Worm (Caenorhabditis elegans): Measurements from ENCODE around the gene srx-105.
A peak's percentile ranks its signal among the peaks of the same experiment; 100 is the strongest.

The srx-105 gene

ce11 chrII:3670956-3671355 is 30.2 kb downstream of the srx-105 start, which contains the start of gene srx-98:
TSS of gene srx-98 (minus strand) at chrII:3671056.
- TF ChIP-seq hmg-11 (tag; optimal IDR thresholded peaks at IDR 0.05) (no peak), nhr-28 (tag; optimal IDR thresholded peaks at IDR 0.05) (no peak), nhr-77 (tag; optimal IDR thresholded peaks at IDR 0.05) (no peak), nhr-237 (tag; optimal IDR thresholded peaks at IDR 0.05) (no peak), mml-1 (tag; optimal IDR thresholded peaks at IDR 0.05) (no peak), nhr-43 (tag; optimal IDR thresholded peaks at IDR 0.05; ENCODE audit: poor library complexity, severe bottlenecking) (no peak), sea-2 (GFP tag; optimal IDR thresholded peaks at IDR 0.05) (no peak), fkh-10 (GFP tag; optimal IDR thresholded peaks at IDR 0.05) (no peak), tbx-2 (tag; optimal IDR thresholded peaks at IDR 0.05) (no peak), ceh-28 (tag; optimal IDR thresholded peaks at IDR 0.05) (no peak), zag-1 (tag; optimal IDR thresholded peaks at IDR 0.05) (no peak), aly-2 (tag; optimal IDR thresholded peaks at IDR 0.05) (no peak), ztf-11 (tag; optimal IDR thresholded peaks at IDR 0.05) (no peak), ceh-9 (tag; optimal IDR thresholded peaks at IDR 0.05) (no peak), unc-62 (GFP tag; optimal IDR thresholded peaks at IDR 0.05) (no peak), ZK546.5 (tag; optimal IDR thresholded peaks at IDR 0.05) (no peak), eor-1 (tag; optimal IDR thresholded peaks at IDR 0.05) (no peak), nhr-76 (tag; optimal IDR thresholded peaks at IDR 0.05) (no peak), unc-39 (tag; optimal IDR thresholded peaks at IDR 0.05) (no peak)

- TF ChIP-seq fkh-10 (GFP tag; optimal IDR thresholded peaks at IDR 0.05) (no peak), nhr-43 (tag; optimal IDR thresholded peaks at IDR 0.05; ENCODE audit: poor library complexity, severe bottlenecking) (no peak), ztf-4 (tag; optimal IDR thresholded peaks at IDR 0.05) (no peak), nhr-237 (tag; optimal IDR thresholded peaks at IDR 0.05) (no peak), ama-1 (optimal IDR thresholded peaks at IDR 0.05) (no peak), nhr-28 (tag; optimal IDR thresholded peaks at IDR 0.05) (no peak), snpc-4 (tag; optimal IDR thresholded peaks at IDR 0.05) (no peak), aly-2 (tag; optimal IDR thresholded peaks at IDR 0.05) (no peak), sea-2 (GFP tag; optimal IDR thresholded peaks at IDR 0.05) (no peak), nhr-67 (tag; optimal IDR thresholded peaks at IDR 0.05) (no peak), egl-27 (tag; optimal IDR thresholded peaks at IDR 0.05) (no peak), ztf-11 (tag; optimal IDR thresholded peaks at IDR 0.05) (no peak)
These were observed 31.9 kb downstream of the srx-105 start, which contains the start of gene srx-97 for ce11 chrII:3669315-3669714. TSS of gene srx-97 (minus strand) at chrII:3669415.

- no peak for TF ChIP-seq unc-39 (tag; optimal IDR thresholded peaks at IDR 0.05)
- no peak for TF ChIP-seq pqm-1 (tag; optimal IDR thresholded peaks at IDR 0.05)
- TF ChIP-seq nfya-1 (tag; optimal IDR thresholded peaks at IDR 0.05; ENCODE audit: insufficient read depth) = peak; percentile 55
- TF ChIP-seq skn-1 (tag; optimal IDR thresholded peaks at IDR 0.05) = no peak
- TF ChIP-seq ceh-9 (tag; optimal IDR thresholded peaks at IDR 0.05) = no peak
- TF ChIP-seq nhr-25 (tag; optimal IDR thresholded peaks at IDR 0.05) = no peak
- no peak for TF ChIP-seq aly-2 (tag; optimal IDR thresholded peaks at IDR 0.05)
These were observed 36.0 kb downstream of the srx-105 start for ce11 chrII:3665181-3665580.

- no peak for TF ChIP-seq skn-1 (tag; optimal IDR thresholded peaks at IDR 0.05)
- no peak for TF ChIP-seq elt-3 (tag; optimal IDR thresholded peaks at IDR 0.05)
- no peak for TF ChIP-seq ceh-28 (tag; optimal IDR thresholded peaks at IDR 0.05)
- no peak for TF ChIP-seq nhr-76 (tag; optimal IDR thresholded peaks at IDR 0.05)
- no peak for TF ChIP-seq egl-27 (tag; optimal IDR thresholded peaks at IDR 0.05)
- no peak for TF ChIP-seq hmg-11 (tag; optimal IDR thresholded peaks at IDR 0.05)
- no peak for TF ChIP-seq lsy-12 (tag; optimal IDR thresholded peaks at IDR 0.05)
- TF ChIP-seq ceh-82 (tag; optimal IDR thresholded peaks at IDR 0.05) = no peak
- no peak for TF ChIP-seq elt-1 (tag; optimal IDR thresholded peaks at IDR 0.05)
- no peak for TF ChIP-seq lin-15B (tag; optimal IDR thresholded peaks at IDR 0.05)
- TF ChIP-seq ztf-4 (tag; optimal IDR thresholded peaks at IDR 0.05) = no peak
These were observed 36.7 kb downstream of the srx-105 start, which contains the start of gene F19B10.3 for ce11 chrII:3664470-3664869. TSS of gene F19B10.3 (plus strand) at chrII:3664770.

ce11 chrII:3663796-3664195 is 37.4 kb downstream of the srx-105 start, which contains the start of gene F19B10.6:
TSS of gene F19B10.6 (minus strand) at chrII:3663896.
- no peak for TF ChIP-seq jun-1 (tag; optimal IDR thresholded peaks at IDR 0.05)
- TF ChIP-seq nhr-237 (tag; optimal IDR thresholded peaks at IDR 0.05) = no peak
- TF ChIP-seq hmg-11 (tag; optimal IDR thresholded peaks at IDR 0.05) = no peak
- no peak for TF ChIP-seq ceh-28 (tag; optimal IDR thresholded peaks at IDR 0.05)
- TF ChIP-seq daf-12 (tag; optimal IDR thresholded peaks at IDR 0.05) = no peak
- TF ChIP-seq ama-1 (optimal IDR thresholded peaks at IDR 0.05) = no peak
- TF ChIP-seq lin-39 (tag; optimal IDR thresholded peaks at IDR 0.05) = no peak
- TF ChIP-seq ZK546.5 (tag; optimal IDR thresholded peaks at IDR 0.05) = no peak
- no peak for TF ChIP-seq lsy-12 (tag; optimal IDR thresholded peaks at IDR 0.05)
- TF ChIP-seq pha-4 (tag; optimal IDR thresholded peaks at IDR 0.05) = no peak
- TF ChIP-seq egl-5 (tag; optimal IDR thresholded peaks at IDR 0.05) = no peak
- TF ChIP-seq ceh-9 (tag; optimal IDR thresholded peaks at IDR 0.05) = no peak
- TF ChIP-seq lin-15B (tag; optimal IDR thresholded peaks at IDR 0.05) = no peak
- TF ChIP-seq fkh-10 (GFP tag; optimal IDR thresholded peaks at IDR 0.05) = no peak
- TF ChIP-seq unc-62 (GFP tag; optimal IDR thresholded peaks at IDR 0.05) = no peak
- no peak for TF ChIP-seq nhr-43 (tag; optimal IDR thresholded peaks at IDR 0.05; ENCODE audit: poor library complexity, severe bottlenecking)
- no peak for TF ChIP-seq fkh-2 (tag; optimal IDR thresholded peaks at IDR 0.05)
- TF ChIP-seq nhr-67 (tag; optimal IDR thresholded peaks at IDR 0.05) = no peak
- no peak for TF ChIP-seq mdl-1 (tag; optimal IDR thresholded peaks at IDR 0.05)

Data from whole organism, L3 larva.